Worm (Caenorhabditis elegans): ENCODE data around the gene srd-17.
A peak's percentile ranks its signal among the peaks of the same experiment; 100 is the strongest.

DNA sequence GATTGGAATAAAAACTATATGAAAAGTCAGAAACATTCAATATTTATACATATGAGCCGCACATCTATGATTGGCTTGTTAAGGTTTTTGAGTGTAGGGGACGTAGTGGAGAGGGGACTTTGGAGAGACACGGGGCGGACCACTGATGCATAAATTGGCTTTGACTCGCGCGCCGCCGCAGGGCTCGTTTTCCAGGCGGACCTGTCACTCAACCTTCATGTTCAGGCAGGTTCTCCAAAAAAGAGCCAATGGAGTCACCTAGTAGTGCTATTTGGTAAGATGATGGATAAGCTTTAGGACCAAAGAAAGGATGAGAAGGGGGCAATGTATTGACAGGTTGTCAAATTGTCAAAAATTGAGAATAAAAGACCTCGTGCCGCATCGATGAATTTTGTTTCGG lies 37.5 kb downstream of the srd-17 start:
- no peak for TF ChIP-seq unc-39 (tag; optimal IDR thresholded peaks at IDR 0.05)
- peak; percentile 12 for TF ChIP-seq ces-1 (GFP tag; optimal IDR thresholded peaks at IDR 0.05)
- no peak for TF ChIP-seq tbx-8 (GFP tag; optimal IDR thresholded peaks at IDR 0.05)
- no peak for TF ChIP-seq pha-4 (tag; optimal IDR thresholded peaks at IDR 0.05)
- TF ChIP-seq nhr-76 (tag; optimal IDR thresholded peaks at IDR 0.05), result no peak
- no peak for TF ChIP-seq nhr-12 (tag; optimal IDR thresholded peaks at IDR 0.05)
- TF ChIP-seq lsy-2 (tag; optimal IDR thresholded peaks at IDR 0.05), result no peak
- TF ChIP-seq nhr-28 (tag; optimal IDR thresholded peaks at IDR 0.05), result no peak
- TF ChIP-seq mab-5 (tag; optimal IDR thresholded peaks at IDR 0.05), result no peak
- TF ChIP-seq ceh-83 (GFP tag; optimal IDR thresholded peaks at IDR 0.05), result no peak
- TF ChIP-seq unc-62 (GFP tag; optimal IDR thresholded peaks at IDR 0.05), result peak; percentile 64
- TF ChIP-seq lin-13 (tag; optimal IDR thresholded peaks at IDR 0.05), result no peak
- TF ChIP-seq mep-1 (tag; optimal IDR thresholded peaks at IDR 0.05), result no peak
